Worm (Caenorhabditis elegans) whole organism, L3 larva: ENCODE results near the gene ent-4.

Source experiments
- ZK546.5 ChIP-seq: sonication (generic microtip); optimal IDR thresholded peaks from 2 replicates; lab custom pipeline; 2017; ENCODE audit warnings: missing biosample characterization, missing genetic modification characterization
- elt-3 ChIP-seq, 3 experiments: fragments of 150-350 bp in 1 of 3; sonication (generic microtip) in 2 of 3; optimal IDR thresholded peaks; 2 replicates in 2 of 3; 4 replicates in 1 of 3; lab custom pipeline; 2014 to 2017; ENCODE audit warnings: missing biosample characterization in 3 of 3, missing genetic modification characterization in 3 of 3
- fkh-10 ChIP-seq: sonication (generic microtip); optimal IDR thresholded peaks from 2 replicates; lab custom pipeline; 2017; ENCODE audit warnings: missing biosample characterization, missing genetic modification reagents, missing genetic modification characterization
- fkh-2 ChIP-seq: fragments of 150-350 bp; optimal IDR thresholded peaks from 2 replicates; lab custom pipeline; 2014; ENCODE audit warnings: missing biosample characterization, missing genetic modification reagents, missing genetic modification characterization
- lin-39 ChIP-seq: fragments of 150-350 bp; optimal IDR thresholded peaks from 2 replicates; lab custom pipeline; 2018; ENCODE audit warnings: missing biosample characterization, missing genetic modification reagents, missing genetic modification characterization
- nhr-76 ChIP-seq: fragments of 150-350 bp; sonication (generic microtip); optimal IDR thresholded peaks from 5 replicates; lab custom pipeline; 2014; ENCODE audit warnings: missing biosample characterization, missing genetic modification characterization
- pha-4 ChIP-seq: fragments of 150-350 bp; optimal IDR thresholded peaks from 2 replicates; lab custom pipeline; 2014; ENCODE audit warnings: missing biosample characterization, missing genetic modification reagents, missing genetic modification characterization
- pqm-1 ChIP-seq: fragments of 150-350 bp; optimal IDR thresholded peaks from 2 replicates; lab custom pipeline; 2017; ENCODE audit warnings: missing biosample characterization, missing genetic modification characterization, inconsistent platforms
- zag-1 ChIP-seq: fragments of 150-350 bp; optimal IDR thresholded peaks from 2 replicates; lab custom pipeline; 2014; ENCODE audit warnings: missing biosample characterization, missing genetic modification characterization
- ztf-11 ChIP-seq: fragments of 150-350 bp; optimal IDR thresholded peaks from 2 replicates; lab custom pipeline; 2014; ENCODE audit warnings: missing biosample characterization, missing genetic modification characterization

DNA sequence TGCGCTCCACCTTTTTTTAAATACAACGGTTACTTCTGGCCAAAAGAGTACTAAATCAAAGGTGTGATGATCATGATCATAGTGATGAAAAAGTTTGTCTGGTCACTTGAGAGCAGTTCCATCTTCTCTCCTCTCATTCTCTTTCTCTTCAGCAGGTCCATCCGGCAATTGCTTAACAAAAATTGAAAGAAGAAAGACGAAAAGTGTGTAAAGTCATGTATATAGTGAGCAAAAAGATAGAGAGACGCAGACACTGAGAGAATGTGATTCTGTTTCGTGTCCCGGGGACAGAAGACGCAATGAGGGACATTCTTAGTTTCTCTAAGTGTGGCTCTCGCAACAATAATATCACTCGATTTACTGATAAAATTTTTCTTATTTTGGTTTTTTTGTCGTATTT, 22.1 kb downstream of the ent-4 start:
- TF ChIP-seq lin-39 (no peak), pqm-1 (tag; lab: Kevin White, UChicago) (no peak), nhr-76 (tag; lab: Kevin White, UChicago) (no peak), fkh-2 (no peak), ZK546.5 (tag; lab: Kevin White, UChicago) (no peak), zag-1 (tag; lab: Kevin White, UChicago) (no peak), pha-4 (tag; lab: Kevin White, UChicago) (no peak), ztf-11 (tag; lab: Kevin White, UChicago) (no peak), elt-3 (tag; optimal IDR thresholded peaks at IDR 0.05; lab: Kevin White, UChicago) (no peak), fkh-10 (GFP tag; lab: Kevin White, UChicago) (no peak)
